Worm (Caenorhabditis elegans) whole organism, L4 larva: ENCODE data around the gene K12D9.1.

Experiments
- F10B5.3 ChIP-seq: sonication (generic microtip); optimal IDR thresholded peaks from 2 replicates; lab custom pipeline; 2016; ENCODE audit warnings: mild to moderate bottlenecking, missing genetic modification characterization, missing compliant biosample characterization
- Y105C5A.15 ChIP-seq: fragments of 200-800 bp; sonication (Bioruptor generic); IDR thresholded peaks from 2 replicates; pipeline ENCODE4 v1.3.6; 2022; ENCODE audit warnings: missing genetic modification characterization, missing compliant biosample characterization
- ces-1 ChIP-seq: fragments of 150-350 bp; sonication (generic microtip); optimal IDR thresholded peaks from 4 replicates; lab custom pipeline; 2014; ENCODE audit warnings: missing biosample characterization, missing genetic modification reagents, missing genetic modification characterization
- lin-39 ChIP-seq: fragments of 150-350 bp; optimal IDR thresholded peaks from 2 replicates; lab custom pipeline; 2014; ENCODE audit warnings: missing biosample characterization, missing genetic modification reagents, missing genetic modification characterization
- mdl-1 ChIP-seq, 2 experiments: fragments of 150-350 bp in 1 of 2; sonication (generic microtip) in 1 of 2; optimal IDR thresholded peaks; 2 replicates each; lab custom pipeline; 2014 to 2017; ENCODE audit warnings: missing biosample characterization in 2 of 2, missing genetic modification characterization in 2 of 2
- nhr-28 ChIP-seq: fragments of 150-350 bp; optimal IDR thresholded peaks from 2 replicates; lab custom pipeline; 2014; ENCODE audit warnings: missing biosample characterization, missing genetic modification characterization
- unc-39 ChIP-seq: sonication (generic microtip); optimal IDR thresholded peaks from 2 replicates; lab custom pipeline; 2017; ENCODE audit warnings: missing biosample characterization, missing genetic modification characterization
- zfp-2 ChIP-seq: sonication (generic microtip); optimal IDR thresholded peaks from 2 replicates; lab custom pipeline; 2016; ENCODE audit warnings: mild to moderate bottlenecking, missing genetic modification characterization, missing compliant biosample characterization

DNA sequence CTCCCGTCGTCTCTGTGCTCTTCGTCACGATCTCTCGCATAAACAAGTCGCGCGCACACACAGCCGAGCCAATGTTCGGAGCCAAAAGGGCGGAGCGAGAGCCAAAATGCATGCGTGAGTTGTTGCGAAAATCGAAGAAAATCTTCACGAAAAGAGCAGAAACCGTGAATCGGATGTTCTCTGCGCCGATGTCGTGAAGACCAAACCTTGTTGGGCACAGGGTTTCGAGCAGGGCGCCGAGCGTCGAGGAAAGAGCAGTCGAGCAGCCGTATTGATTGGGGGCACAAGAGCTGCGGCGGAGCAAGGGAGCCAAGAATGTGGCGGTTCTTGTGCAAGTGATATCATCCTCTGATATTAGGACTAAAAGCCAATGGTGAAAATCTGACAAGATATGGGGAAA lies 32.1 kb downstream of the K12D9.1 start:
- TF ChIP-seq unc-39 (tag; lab: Kevin White, UChicago) (no peak), lin-39 (no peak), Y105C5A.15 (no peak), zfp-2 (no peak), nhr-28 (tag; lab: Kevin White, UChicago) (no peak), ces-1 (GFP tag; lab: Kevin White, UChicago) (no peak), mdl-1 (tag; optimal IDR thresholded peaks at IDR 0.05; lab: Kevin White, UChicago) (no peak), F10B5.3 (tag; lab: Kevin White, UChicago) (no peak)
